Worm (Caenorhabditis elegans): ENCODE data around the gene col-12.

- TF ChIP-seq B0310.2 (tag; optimal IDR thresholded peaks at IDR 0.05) (no peak), pes-1 (GFP tag; IDR thresholded peaks at IDR 0.05) (no peak), ama-1 (optimal IDR thresholded peaks at IDR 0.05) (no peak), sea-1 (GFP tag; conservative IDR thresholded peaks at IDR 0.05) (no peak), tbx-37 (GFP tag; conservative IDR thresholded peaks at IDR 0.05) (no peak), scrt-1 (GFP tag; IDR thresholded peaks at IDR 0.05) (no peak), flt-1 (GFP tag; IDR thresholded peaks at IDR 0.05) (no peak), hmbx-1 (tag; optimal IDR thresholded peaks at IDR 0.05) (no peak), ceh-36 (tag; optimal IDR thresholded peaks at IDR 0.05) (no peak), tbx-11 (GFP tag; IDR thresholded peaks at IDR 0.05) (no peak)
Observed at ce11 chrV:10474040-10474439, 49.0 kb upstream of the col-12 start.

All from whole organism, early embryonic.